Fruit fly (Drosophila melanogaster): ENCODE measurements around the gene CG14662.

The CG14662 gene

dm6 chr3R:4992227-4992737, 8.2 kb upstream of the CG14662 start (continued):
- TF ChIP-seq Hmr (GFP tag; optimal IDR thresholded peaks at IDR 0.05) (peak; percentile 25), CkIIα-i1 (GFP tag; IDR thresholded peaks at IDR 0.05) (no peak), CG10543 (GFP tag; optimal IDR thresholded peaks at IDR 0.05) (peak; percentile 78), CG15011 (GFP tag; optimal IDR thresholded peaks at IDR 0.05) (peak; percentile 6), her (GFP tag; optimal IDR thresholded peaks at IDR 0.05) (no peak), Jarid2 (GFP tag; optimal IDR thresholded peaks at IDR 0.05) (peak; percentile 45), CG10267 (tag; optimal IDR thresholded peaks at IDR 0.05) (peak; percentile 27), CG1529 (GFP tag; optimal IDR thresholded peaks at IDR 0.05) (peak; percentile 58), dm (GFP tag; optimal IDR thresholded peaks at IDR 0.05) (peak; percentile 20), CG2875 (GFP tag; optimal IDR thresholded peaks at IDR 0.05) (peak; percentile 73), cato (GFP tag; optimal IDR thresholded peaks at IDR 0.05; ENCODE audit: borderline replicate concordance) (no peak), CG7357 (GFP tag; IDR thresholded peaks at IDR 0.05) (no peak), ATbp (GFP tag; optimal IDR thresholded peaks at IDR 0.05) (peak; percentile 66), CG17802 (tag; optimal IDR thresholded peaks at IDR 0.05) (no peak), CG14667 (GFP tag; IDR thresholded peaks at IDR 0.05) (no peak), wdn (GFP tag; IDR thresholded peaks at IDR 0.05) (no peak), CG31224 (GFP tag; IDR thresholded peaks at IDR 0.05) (no peak), CG9215 (GFP tag; IDR thresholded peaks at IDR 0.05) (no peak), stc (GFP tag; IDR thresholded peaks at IDR 0.05) (peak; percentile 47; the same call in 1 of the 2 replicates), CG2889 (GFP tag; IDR thresholded peaks at IDR 0.05) (no peak), Ets97D (GFP tag; optimal IDR thresholded peaks at IDR 0.05) (no peak), trem (tag; optimal IDR thresholded peaks at IDR 0.05) (peak; percentile 36), sens (GFP tag) (peak; percentile 89), tin (GFP tag; optimal IDR thresholded peaks at IDR 0.05) (no peak), Dip3 (GFP tag; optimal IDR thresholded peaks at IDR 0.05) (no peak), CG4404 (GFP tag; IDR thresholded peaks at IDR 0.05) (no peak), CG15073 (GFP tag; optimal IDR thresholded peaks at IDR 0.05) (no peak), CG10431 (GFP tag; optimal IDR thresholded peaks at IDR 0.05) (no peak), CG11456 (GFP tag; IDR thresholded peaks at IDR 0.05) (no peak), CG13624 (GFP tag; optimal IDR thresholded peaks at IDR 0.05) (peak; percentile 12), CG5180 (GFP tag; optimal IDR thresholded peaks at IDR 0.05) (peak; percentile 43), Drgx (GFP tag; IDR thresholded peaks at IDR 0.05) (no peak), CG4360 (GFP tag; IDR thresholded peaks at IDR 0.05) (no peak), H2.0 (GFP tag; IDR thresholded peaks at IDR 0.05) (0 out of 2 replicates have a peak, but pooled peaks have one; percentile 10), CG14965 (GFP tag; optimal IDR thresholded peaks at IDR 0.05; ENCODE audit: borderline replicate concordance) (no peak), jumu (GFP tag; optimal IDR thresholded peaks at IDR 0.05) (peak; percentile 47), Poxn (GFP tag; IDR thresholded peaks at IDR 0.05) (no peak), CG4707 (GFP tag; optimal IDR thresholded peaks at IDR 0.05) (peak; percentile 43), E2f2 (GFP tag; IDR thresholded peaks at IDR 0.05) (peak; percentile 32; the same call in 1 of the 2 replicates), CG31388 (GFP tag; optimal IDR thresholded peaks at IDR 0.05) (no peak), CG8359 (GFP tag; optimal IDR thresholded peaks at IDR 0.05; ENCODE audit: borderline replicate concordance) (peak; percentile 46), CG7372 (GFP tag; IDR thresholded peaks at IDR 0.05) (no peak), Pdp1 (GFP tag; optimal IDR thresholded peaks at IDR 0.05) (peak in 1 of 2 experiments; percentile 73), ase (GFP tag; IDR thresholded peaks at IDR 0.05) (no peak), CG18599 (GFP tag; optimal IDR thresholded peaks at IDR 0.05) (peak; percentile 54), Hey (tag; optimal IDR thresholded peaks at IDR 0.05) (peak; percentile 57), Dip2 (GFP tag; IDR thresholded peaks at IDR 0.05) (no peak), luna (GFP tag; optimal IDR thresholded peaks at IDR 0.05) (no peak), eve (GFP tag; optimal IDR thresholded peaks at IDR 0.05) (no peak), Ets65A (GFP tag) (no peak), CG14710 (tag; optimal IDR thresholded peaks at IDR 0.05) (peak; percentile 54)
